Fruit fly (Drosophila melanogaster) whole organism, embryonic: ENCODE measurements around the gene Taf10.

Source experiments
- B-H2 ChIP-seq: fragments of 200-800 bp; sonication (Bioruptor generic); optimal IDR thresholded peaks from 2 replicates; lab custom pipeline; 2018; ENCODE audit warnings: missing biosample characterization, mild to moderate bottlenecking, missing genetic modification characterization
- CG10274 ChIP-seq: fragments of 200-800 bp; sonication (Bioruptor generic); optimal IDR thresholded peaks from 3 replicates; lab custom pipeline; 2017; ENCODE audit warnings: missing biosample characterization, mild to moderate bottlenecking, missing genetic modification characterization
- CG12659 ChIP-seq: fragments of 200-800 bp; sonication (Bioruptor generic); optimal IDR thresholded peaks from 3 replicates; lab custom pipeline; 2017; ENCODE audit warnings: mild to moderate bottlenecking, missing biosample characterization, missing genetic modification reagents, missing genetic modification characterization
- CG12942 ChIP-seq: fragments of 200-800 bp; sonication (Bioruptor generic); optimal IDR thresholded peaks from 3 replicates; lab custom pipeline; 2016; ENCODE audit warnings: missing biosample characterization, missing genetic modification characterization
- CG13775 ChIP-seq: fragments of 200-800 bp; sonication (Bioruptor generic); optimal IDR thresholded peaks from 3 replicates; lab custom pipeline; 2017; ENCODE audit warnings: missing biosample characterization, mild to moderate bottlenecking, missing genetic modification characterization
- CG13894 ChIP-seq: fragments of 200-800 bp; sonication (Bioruptor generic); optimal IDR thresholded peaks from 3 replicates; lab custom pipeline; 2018; ENCODE audit warnings: missing biosample characterization, mild to moderate bottlenecking, missing genetic modification characterization, moderate library complexity
- CG16779 ChIP-seq: fragments of 200-800 bp; sonication (Bioruptor generic); IDR thresholded peaks from 2 replicates; pipeline ENCODE4 v1.3.6; 2022; ENCODE audit warnings: missing biosample characterization, missing genetic modification characterization
- CG17612 ChIP-seq: fragments of 200-800 bp; sonication (Bioruptor generic); IDR thresholded peaks from 2 replicates; pipeline ENCODE4 v1.3.6; 2022; ENCODE audit warnings: missing biosample characterization, missing genetic modification characterization
- CG18599 ChIP-seq: fragments of 200-800 bp; sonication (Bioruptor generic); optimal IDR thresholded peaks from 3 replicates; lab custom pipeline; 2017; ENCODE audit warnings: missing biosample characterization, missing genetic modification characterization, mild to moderate bottlenecking, moderate library complexity, missing genetic modification reagents
- CG2120 ChIP-seq: fragments of 200-800 bp; sonication (Bioruptor generic); optimal IDR thresholded peaks from 3 replicates; lab custom pipeline; 2016; ENCODE audit warnings: missing biosample characterization, missing genetic modification characterization
- CG2678 ChIP-seq: fragments of 200-800 bp; sonication (Bioruptor generic); optimal IDR thresholded peaks from 3 replicates; lab custom pipeline; 2019; ENCODE audit warnings: missing biosample characterization, mild to moderate bottlenecking, missing genetic modification characterization, moderate library complexity
- CG8290 ChIP-seq, 3 experiments: fragments of 200-800 bp; sonication (Bioruptor generic); optimal IDR thresholded peaks; 2 replicates each; lab custom pipeline; 2016 to 2019; ENCODE audit warnings: missing biosample characterization in 3 of 3, missing genetic modification characterization in 3 of 3, mild to moderate bottlenecking in 2 of 3, moderate library complexity in 1 of 3
- Dbx ChIP-seq: fragments of 200-800 bp; sonication (Bioruptor generic); IDR thresholded peaks from 3 replicates; pipeline ENCODE4 v1.3.6; 2022; ENCODE audit warnings: missing biosample characterization, missing genetic modification characterization
- Ets65A ChIP-seq: fragments of 200-800 bp; sonication (Bioruptor generic); peaks from one replicate; lab custom pipeline; 2016; ENCODE audit warnings: missing biosample characterization, missing genetic modification characterization
- HmgZ ChIP-seq: fragments of 200-800 bp; sonication (Bioruptor generic); optimal IDR thresholded peaks from 2 replicates; lab custom pipeline; 2018; ENCODE audit warnings: missing biosample characterization, mild to moderate bottlenecking, missing genetic modification characterization
- Hmr ChIP-seq: fragments of 200-800 bp; sonication (Bioruptor generic); optimal IDR thresholded peaks from 3 replicates; lab custom pipeline; 2017; ENCODE audit warnings: mild to moderate bottlenecking, missing biosample characterization, missing genetic modification reagents, missing genetic modification characterization
- Hr78 ChIP-seq, 2 experiments: fragments of 200-800 bp in 1 of 2; fragments of >200 bp in 1 of 2; sonication (Bioruptor generic) in 1 of 2; optimal IDR thresholded peaks; 2 replicates each; lab custom pipeline; 2017 to 2019; ENCODE audit warnings: missing biosample characterization in 2 of 2, missing genetic modification characterization in 2 of 2, mild to moderate bottlenecking in 1 of 2, moderate library complexity in 1 of 2
- MESR4 ChIP-seq: fragments of 200-800 bp; sonication (Bioruptor generic); optimal IDR thresholded peaks from 2 replicates; lab custom pipeline; 2018; ENCODE audit warnings: missing biosample characterization, mild to moderate bottlenecking, missing genetic modification characterization, moderate library complexity
- Med ChIP-seq: fragments of 200-800 bp; sonication (Bioruptor generic); peaks from one replicate; lab custom pipeline; 2016; ENCODE audit warnings: missing biosample characterization, missing genetic modification characterization, mild to moderate bottlenecking, inconsistent platforms, moderate library complexity
- NFAT ChIP-seq: fragments of 200-800 bp; sonication (Bioruptor generic); IDR thresholded peaks from 2 replicates; pipeline ENCODE4 v1.3.6; 2022; ENCODE audit warnings: missing biosample characterization, missing genetic modification characterization
- Sin3A ChIP-seq: fragments of >200 bp; optimal IDR thresholded peaks from 2 replicates; lab custom pipeline; 2018
- Trl ChIP-seq, 3 experiments: fragments of >200 bp in 2 of 3; fragments of 200-800 bp in 1 of 3; sonication (Bioruptor generic) in 1 of 3; optimal IDR thresholded peaks; 2 replicates in 1 of 3; 3 replicates in 2 of 3; lab custom pipeline; 2016 to 2017; ENCODE audit warnings: missing biosample characterization in 1 of 3, missing genetic modification characterization in 1 of 3
- ara ChIP-seq: fragments of 200-800 bp; sonication (Bioruptor generic); IDR thresholded peaks from 2 replicates; pipeline ENCODE4 v1.3.6; 2022; ENCODE audit warnings: missing biosample characterization, missing genetic modification characterization
- ash1 ChIP-seq: fragments of 200-800 bp; sonication (Bioruptor generic); optimal IDR thresholded peaks from 2 replicates; lab custom pipeline; 2018; ENCODE audit warnings: missing biosample characterization, mild to moderate bottlenecking, missing genetic modification characterization
- cas ChIP-seq: fragments of 200-800 bp; sonication (Bioruptor generic); IDR thresholded peaks from 2 replicates; pipeline ENCODE4 v1.3.6; 2022; ENCODE audit warnings: missing biosample characterization, missing genetic modification characterization
- crol ChIP-seq: fragments of 200-800 bp; sonication (Bioruptor generic); IDR thresholded peaks from 2 replicates; pipeline ENCODE4 v1.3.6; 2022; ENCODE audit warnings: missing biosample characterization, missing genetic modification characterization
- dimm ChIP-seq: fragments of 200-800 bp; sonication (Bioruptor generic); IDR thresholded peaks from 2 replicates; pipeline ENCODE4 v1.3.6; 2022; ENCODE audit warnings: missing biosample characterization, missing genetic modification characterization
- disco-r ChIP-seq: fragments of 200-800 bp; sonication (Bioruptor generic); optimal IDR thresholded peaks from 2 replicates; lab custom pipeline; 2016; ENCODE audit warnings: missing biosample characterization, missing genetic modification characterization
- dysf ChIP-seq: fragments of 200-800 bp; sonication (Bioruptor generic); IDR thresholded peaks from 3 replicates; pipeline ENCODE4 v1.3.6; 2022; ENCODE audit warnings: missing biosample characterization, missing genetic modification characterization
- ewg ChIP-seq: fragments of 200-800 bp; sonication (Bioruptor generic); optimal IDR thresholded peaks from 3 replicates; lab custom pipeline; 2017; ENCODE audit warnings: mild to moderate bottlenecking, missing biosample characterization, missing genetic modification reagents, missing genetic modification characterization
- eyg ChIP-seq: fragments of 200-800 bp; sonication (Bioruptor generic); optimal IDR thresholded peaks from 3 replicates; lab custom pipeline; 2016; ENCODE audit warnings: missing biosample characterization, missing genetic modification characterization
- gfzf ChIP-seq: fragments of 200-800 bp; sonication (Bioruptor generic); optimal IDR thresholded peaks from 2 replicates; lab custom pipeline; 2016; ENCODE audit warnings: missing biosample characterization, mild to moderate bottlenecking, missing genetic modification characterization, moderate library complexity
- hbn ChIP-seq: fragments of 200-800 bp; sonication (Bioruptor generic); IDR thresholded peaks from 2 replicates; pipeline ENCODE4 v1.3.6; 2022; ENCODE audit warnings: missing biosample characterization, missing genetic modification characterization; ENCODE audit not compliant: partially characterized antibody
- lilli ChIP-seq: fragments of 200-800 bp; sonication (Bioruptor generic); optimal IDR thresholded peaks from 3 replicates; lab custom pipeline; 2016; ENCODE audit warnings: missing biosample characterization, missing genetic modification characterization
- lmd ChIP-seq: fragments of 200-800 bp; sonication (Bioruptor generic); IDR thresholded peaks from 2 replicates; pipeline ENCODE4 v1.3.6; 2022; ENCODE audit warnings: missing biosample characterization, missing genetic modification characterization
- nerfin-2 ChIP-seq: fragments of 200-800 bp; sonication (Bioruptor generic); IDR thresholded peaks from 2 replicates; pipeline ENCODE4 v1.3.6; 2022; ENCODE audit warnings: missing biosample characterization, missing genetic modification characterization; ENCODE audit not compliant: partially characterized antibody
- nom ChIP-seq: fragments of 200-800 bp; sonication (Bioruptor generic); optimal IDR thresholded peaks from 2 replicates; lab custom pipeline; 2017; ENCODE audit warnings: missing biosample characterization, missing genetic modification characterization, mild to moderate bottlenecking, moderate library complexity, missing genetic modification reagents
- org-1 ChIP-seq: fragments of 200-800 bp; sonication (Bioruptor generic); optimal IDR thresholded peaks from 2 replicates; lab custom pipeline; 2017; ENCODE audit warnings: missing biosample characterization, missing genetic modification characterization
- otp ChIP-seq: fragments of 200-800 bp; sonication (Bioruptor generic); IDR thresholded peaks from 3 replicates; pipeline ENCODE4, ENCODE4 v1.3.6; 2022; ENCODE audit warnings: missing biosample characterization, missing genetic modification characterization
- row ChIP-seq: fragments of 200-800 bp; sonication (Bioruptor generic); IDR thresholded peaks from 3 replicates; pipeline ENCODE4 v1.3.6; 2022; ENCODE audit warnings: missing biosample characterization, missing genetic modification characterization
- slbo ChIP-seq: fragments of 200-800 bp; sonication (Bioruptor generic); IDR thresholded peaks from 2 replicates; pipeline ENCODE4 v1.3.6; 2022; ENCODE audit warnings: missing biosample characterization, missing genetic modification characterization
- vnd ChIP-seq: fragments of 200-800 bp; sonication (Bioruptor generic); IDR thresholded peaks from 3 replicates; pipeline ENCODE4 v1.3.6; 2022; ENCODE audit warnings: missing biosample characterization, missing genetic modification characterization; ENCODE audit not compliant: partially characterized antibody
- wdn ChIP-seq: fragments of 200-800 bp; sonication (Bioruptor generic); IDR thresholded peaks from 2 replicates; pipeline ENCODE4 v1.3.6; 2022; ENCODE audit warnings: missing biosample characterization, missing genetic modification characterization

Gene Taf10

dm6 chr2L:2771676-2772075 lies 4.0 kb downstream of the Taf10 start, which contains the start of gene CG15399:
Gene CG15399 (minus strand): TSS chr2L:2771776.
- TF ChIP-seq disco-r (GFP tag; lab: Kevin White, UChicago) (no peak), HmgZ (no peak), CG13775 (GFP tag; lab: Kevin White, UChicago) (no peak), CG2120 (GFP tag; lab: Kevin White, UChicago) (no peak)

dm6 chr2L:2782790-2783189 lies 15.1 kb downstream of the Taf10 start:
- TF ChIP-seq CG2678 (tag; lab: Kevin White, UChicago) = no peak
- 0 out of 3 replicates have a peak, but pooled peaks have one; percentile 18 for TF ChIP-seq vnd (GFP tag; lab: Robert Waterston, UW)
- peak; percentile 97 for TF ChIP-seq CG8290 (GFP tag; optimal IDR thresholded peaks at IDR 0.05; lab: Kevin White, UChicago)
- TF ChIP-seq CG8290 (tag; optimal IDR thresholded peaks at IDR 0.05; lab: Kevin White, UChicago) = peak in 1 of 2 experiments; percentile 91
- TF ChIP-seq CG17612 = peak; percentile 88
- no peak for TF ChIP-seq CG12942 (GFP tag; lab: Kevin White, UChicago)
- TF ChIP-seq, all 482 proteins: peak for 3

DNA sequence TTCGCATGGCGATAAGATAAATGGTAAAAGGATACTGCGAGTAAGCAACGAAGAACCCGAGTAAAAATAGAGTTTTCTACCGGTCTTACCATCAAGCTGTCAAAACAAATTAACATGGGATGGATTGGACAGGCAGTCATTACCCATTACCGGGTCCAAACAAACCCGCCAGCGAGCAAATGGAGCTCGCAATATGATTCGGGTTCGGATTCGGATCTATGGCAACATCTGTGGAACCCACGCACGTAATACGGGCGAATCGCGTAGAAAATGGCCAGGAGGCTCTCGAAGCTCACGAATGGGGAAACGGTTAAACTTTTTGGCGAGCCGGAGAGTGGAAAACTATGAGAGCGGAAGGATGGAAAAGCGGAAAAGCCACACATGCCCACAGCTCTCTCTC lies 29.5 kb downstream of the Taf10 start:
- TF ChIP-seq row (GFP tag; lab: Robert Waterston, UW) = no peak
- TF ChIP-seq cas (GFP tag; lab: Robert Waterston, UW) = no peak
- TF ChIP-seq Hr78 (GFP tag; optimal IDR thresholded peaks at IDR 0.05; lab: Kevin White, UChicago) = no peak
- TF ChIP-seq hbn = no peak
- TF ChIP-seq gfzf = no peak
- TF ChIP-seq ewg = peak; percentile 38
- peak; percentile 45 to 79 for TF ChIP-seq Trl (optimal IDR thresholded peaks at IDR 0.05; lab: Kevin White, UChicago)
- TF ChIP-seq Trl (GFP tag; optimal IDR thresholded peaks at IDR 0.05; lab: Kevin White, UChicago) = no peak
- TF ChIP-seq CG12659 (GFP tag; lab: Kevin White, UChicago) = no peak
- TF ChIP-seq Sin3A (lab: Kevin White, UChicago) = no peak
- peak; percentile 98 for TF ChIP-seq CG13894 (tag; lab: Kevin White, UChicago)

DNA sequence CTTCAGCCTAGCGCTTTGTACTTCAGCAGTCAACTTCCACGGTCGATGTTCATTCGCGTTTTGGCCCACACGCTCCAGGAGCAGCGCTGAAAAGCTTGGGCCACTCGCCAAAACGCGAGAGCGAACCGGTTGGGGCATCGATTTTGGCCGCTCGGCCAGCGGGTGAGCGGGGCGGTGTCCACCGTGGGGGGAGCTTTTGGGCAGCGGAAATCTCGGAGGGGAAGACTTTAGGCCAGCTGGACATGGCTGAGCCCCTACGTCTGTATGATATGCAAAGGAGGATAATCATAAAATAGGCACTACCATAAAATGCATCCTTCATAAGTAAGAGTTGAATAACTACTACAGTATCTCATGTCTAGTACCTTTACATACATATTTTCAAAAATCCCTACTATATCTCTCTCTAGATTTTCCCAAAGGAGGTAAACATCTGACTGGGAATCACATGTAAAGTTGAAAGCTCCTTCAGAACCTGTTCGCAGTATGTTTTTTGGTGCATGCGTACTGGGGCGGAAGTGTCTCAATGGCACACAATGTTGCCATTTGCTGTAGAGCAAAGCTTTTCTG lies 32.3 kb downstream of the Taf10 start, which contains the start of gene Syt1:
Gene Syt1 (minus strand): TSS at position 71 of the 570 bp plus-strand sequence.
- TF ChIP-seq B-H2 (no peak), Dbx (peak; percentile 27; the same call in 1 of the 3 replicates), Med (GFP tag; lab: Kevin White, UChicago) (peak; percentile 40), eyg (GFP tag; lab: Kevin White, UChicago) (no peak), CG16779 (GFP tag; lab: Robert Waterston, UW) (0 out of 2 replicates have a peak, but pooled peaks have one; percentile 32), Hmr (GFP tag; lab: Kevin White, UChicago) (peak; percentile 7), dimm (GFP tag; lab: Robert Waterston, UW) (no peak), CG8290 (GFP tag; optimal IDR thresholded peaks at IDR 0.05; lab: Kevin White, UChicago) (no peak), CG8290 (tag; optimal IDR thresholded peaks at IDR 0.05; lab: Kevin White, UChicago) (peak in 1 of 2 experiments; percentile 0), ara (GFP tag; lab: Robert Waterston, UW) (no peak), CG10274 (peak; percentile 84), slbo (GFP tag; lab: Robert Waterston, UW) (peak; percentile 16; the same call in 1 of the 2 replicates), nerfin-2 (no peak), ash1 (GFP tag; lab: Kevin White, UChicago) (no peak), lmd (GFP tag; lab: Robert Waterston, UW) (peak; percentile 5; the same call in 1 of the 2 replicates), wdn (GFP tag; lab: Robert Waterston, UW) (no peak), Ets65A (GFP tag; lab: Kevin White, UChicago) (peak; percentile 84), CG2120 (GFP tag; lab: Kevin White, UChicago) (peak; percentile 2), CG18599 (GFP tag; lab: Kevin White, UChicago) (peak; percentile 33), org-1 (no peak), CG2678 (tag; lab: Kevin White, UChicago) (peak; percentile 2), MESR4 (GFP tag; lab: Kevin White, UChicago) (no peak), lilli (GFP tag; lab: Kevin White, UChicago) (peak; percentile 15), NFAT (peak; percentile 22; the same call in 1 of the 2 replicates), otp (GFP tag; lab: Robert Waterston, UW) (no peak), nom (GFP tag; lab: Kevin White, UChicago) (no peak), dysf (GFP tag; lab: Robert Waterston, UW) (peak; percentile 42; the same call in 1 of the 3 replicates), CG12659 (GFP tag; lab: Kevin White, UChicago) (no peak), crol (GFP tag; lab: Robert Waterston, UW) (peak; percentile 86), ewg (peak; percentile 76)
